Fruit fly (Drosophila melanogaster): ENCODE data around the gene CG4325.

- TF ChIP-seq lbe (GFP tag; optimal IDR thresholded peaks at IDR 0.05) (no peak), salm (tag; optimal IDR thresholded peaks at IDR 0.05) (no peak)
Observed at dm6 chrX:2081848-2082365, 38.3 kb upstream of the CG4325 start.
